Worm (Caenorhabditis elegans): ENCODE measurements around the gene F59E12.8.

F59E12.8 gene

DNA sequence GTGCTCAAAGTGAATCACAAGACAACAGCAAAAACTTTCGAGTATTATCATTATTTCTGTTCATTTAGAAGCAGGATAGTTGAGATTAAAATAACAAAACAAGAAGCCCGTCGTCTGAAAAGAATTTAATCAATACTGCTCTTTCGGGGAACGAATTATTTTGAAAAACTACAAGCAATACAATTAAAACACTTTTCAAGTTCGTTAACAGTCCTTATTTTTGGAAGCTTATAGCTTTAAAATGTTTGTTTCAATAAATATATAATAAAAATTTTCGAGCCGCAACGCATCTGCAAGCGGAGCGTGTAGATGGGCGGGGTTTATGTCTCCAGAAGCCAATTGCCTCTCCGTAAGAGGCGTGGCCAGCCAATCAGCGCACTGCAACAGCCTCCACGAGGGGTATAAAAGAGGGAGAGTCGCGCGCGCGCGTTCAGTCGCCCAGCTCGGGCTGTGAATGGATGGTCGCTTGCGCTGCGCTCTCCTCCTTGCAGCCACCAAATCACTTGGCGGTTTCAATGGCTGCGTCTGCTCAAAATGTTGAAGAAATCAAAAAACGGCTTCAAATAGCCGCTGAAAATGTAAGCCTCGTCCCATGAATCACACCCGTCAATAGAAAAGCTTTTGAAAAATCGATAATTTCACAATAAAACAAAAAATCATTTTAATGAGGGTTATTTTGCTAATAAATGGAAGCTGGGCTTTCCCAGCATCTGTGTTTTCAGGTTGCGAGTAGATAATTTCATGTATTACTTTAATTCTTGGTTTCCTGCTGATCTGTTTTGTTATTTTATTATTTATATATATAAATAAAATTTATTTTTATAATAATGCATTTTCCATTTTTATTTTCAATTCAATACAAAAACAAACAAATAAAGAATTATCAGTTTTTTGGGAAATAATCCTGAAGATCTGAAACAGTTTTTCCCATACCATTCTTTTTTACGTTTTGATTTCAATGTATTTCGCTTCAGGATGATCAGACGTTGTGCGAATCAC is 24.3 kb upstream of the F59E12.8 start, which contains the start of the genes ift-43 and mdt-26:
TSS of gene ift-43 (minus strand) at position 51 of the 999 bp plus-strand sequence.
TSS of gene mdt-26 (plus strand) at position 446 of the 999 bp plus-strand sequence.
- peak; percentile 67 for TF ChIP-seq elt-2 (tag; optimal IDR thresholded peaks at IDR 0.05)
- peak; percentile 17; the same call in 1 of the 2 replicates for TF ChIP-seq sox-2 (GFP tag; IDR thresholded peaks at IDR 0.05)
- TF ChIP-seq ceh-31 (tag; optimal IDR thresholded peaks at IDR 0.05): peak; percentile 78
- TF ChIP-seq madf-2 (tag; optimal IDR thresholded peaks at IDR 0.05): peak; percentile 55
- no peak for TF ChIP-seq nhr-11 (tag; optimal IDR thresholded peaks at IDR 0.05)
- peak; percentile 98 for TF ChIP-seq ama-1 (optimal IDR thresholded peaks at IDR 0.05)
- peak; percentile 27 for TF ChIP-seq dve-1 (tag; optimal IDR thresholded peaks at IDR 0.05)
- peak; percentile 29 for TF ChIP-seq pha-2 (tag; optimal IDR thresholded peaks at IDR 0.05)
- TF ChIP-seq ceh-9 (tag; optimal IDR thresholded peaks at IDR 0.05): no peak
- peak; percentile 17 for TF ChIP-seq ceh-18 (tag; optimal IDR thresholded peaks at IDR 0.05)
- no peak for TF ChIP-seq T23F11.4 (GFP tag; optimal IDR thresholded peaks at IDR 0.05)
- TF ChIP-seq ceh-22 (tag; optimal IDR thresholded peaks at IDR 0.05): peak; percentile 53
- peak; percentile 58; the same call in 1 of the 2 replicates for TF ChIP-seq ceh-45 (GFP tag; IDR thresholded peaks at IDR 0.05)
- TF ChIP-seq ceh-19 (GFP tag; optimal IDR thresholded peaks at IDR 0.05): peak; percentile 4
- TF ChIP-seq unc-3 (GFP tag; conservative IDR thresholded peaks at IDR 0.05): 0 out of 2 replicates have a peak, but pooled peaks have one; percentile 28
- TF ChIP-seq unc-3 (tag; optimal IDR thresholded peaks at IDR 0.05): no peak
- TF ChIP-seq tbx-2 (tag; optimal IDR thresholded peaks at IDR 0.05): peak; percentile 73
- peak; percentile 14 for TF ChIP-seq pat-9 (tag; optimal IDR thresholded peaks at IDR 0.05)
- peak; percentile 70 for TF ChIP-seq unc-55 (GFP tag; optimal IDR thresholded peaks at IDR 0.05)
- TF ChIP-seq hlh-13 (GFP tag; optimal IDR thresholded peaks at IDR 0.05): no peak
- TF ChIP-seq sox-4 (tag; optimal IDR thresholded peaks at IDR 0.05): peak; percentile 60
- TF ChIP-seq pag-3 (tag; optimal IDR thresholded peaks at IDR 0.05; ENCODE audit: borderline replicate concordance): no peak
- TF ChIP-seq ceh-34 (tag; optimal IDR thresholded peaks at IDR 0.05): peak; percentile 9
- peak; percentile 16 for TF ChIP-seq ttx-3 (tag; optimal IDR thresholded peaks at IDR 0.05)
- peak; percentile 59 for TF ChIP-seq gmeb-2 (tag; optimal IDR thresholded peaks at IDR 0.05)
- TF ChIP-seq ref-2 (tag; optimal IDR thresholded peaks at IDR 0.05): peak; percentile 30
- peak; percentile 14 for TF ChIP-seq tbx-7 (tag; optimal IDR thresholded peaks at IDR 0.05)
- no peak for TF ChIP-seq K09A11.1 (tag; optimal IDR thresholded peaks at IDR 0.05; ENCODE audit: insufficient read depth)
- no peak for TF ChIP-seq ceh-24 (tag; optimal IDR thresholded peaks at IDR 0.05)
- TF ChIP-seq lin-11 (tag; optimal IDR thresholded peaks at IDR 0.05): peak; percentile 55
- peak; percentile 33 for TF ChIP-seq ceh-6 (GFP tag; optimal IDR thresholded peaks at IDR 0.05)
- TF ChIP-seq elt-4 (tag; optimal IDR thresholded peaks at IDR 0.05): no peak
- peak; percentile 52 for TF ChIP-seq hlh-30 (tag; optimal IDR thresholded peaks at IDR 0.05; ENCODE audit: insufficient read depth)
- TF ChIP-seq rnt-1 (tag; optimal IDR thresholded peaks at IDR 0.05): peak; percentile 57
- TF ChIP-seq ceh-48 (tag; optimal IDR thresholded peaks at IDR 0.05): peak; percentile 51
- peak; percentile 55 for TF ChIP-seq pros-1 (tag; optimal IDR thresholded peaks at IDR 0.05)
- peak; percentile 56 for TF ChIP-seq fkh-6 (tag; optimal IDR thresholded peaks at IDR 0.05)
- TF ChIP-seq odd-2 (tag; optimal IDR thresholded peaks at IDR 0.05): no peak
- TF ChIP-seq ets-4 (tag; optimal IDR thresholded peaks at IDR 0.05): peak; percentile 23
- TF ChIP-seq pax-1 (tag; optimal IDR thresholded peaks at IDR 0.05): peak; percentile 37
- TF ChIP-seq ahr-1 (tag; optimal IDR thresholded peaks at IDR 0.05): no peak
- TF ChIP-seq unc-42 (tag; optimal IDR thresholded peaks at IDR 0.05): peak; percentile 58
- TF ChIP-seq sdc-2 (tag; optimal IDR thresholded peaks at IDR 0.05): peak; percentile 41
- TF ChIP-seq lim-6 (tag; optimal IDR thresholded peaks at IDR 0.05): no peak
- peak; percentile 17 for TF ChIP-seq nhr-232 (tag; optimal IDR thresholded peaks at IDR 0.05)
- peak; percentile 100 for TF ChIP-seq nfya-1 (tag; optimal IDR thresholded peaks at IDR 0.05)
- TF ChIP-seq ceh-14 (tag; optimal IDR thresholded peaks at IDR 0.05): peak; percentile 11
- peak; percentile 14 for TF ChIP-seq che-1 (tag; optimal IDR thresholded peaks at IDR 0.05)
- peak; percentile 18 for TF ChIP-seq syd-9 (tag; optimal IDR thresholded peaks at IDR 0.05)

Measured in whole organism, late embryonic.